Fruit fly (Drosophila melanogaster) whole organism: ENCODE results near the gene bsf.
A peak's percentile ranks its signal among the peaks of the same experiment; 100 is the strongest.

Source experiments
- CG8478 ChIP-seq: fragments of >200 bp; optimal IDR thresholded peaks from 2 replicates; lab custom pipeline; 2018; ENCODE audit warnings: inconsistent platforms
- pan ChIP-seq: fragments of >200 bp; optimal IDR thresholded peaks from 2 replicates; lab custom pipeline; 2017
- psq ChIP-seq: fragments of >200 bp; optimal IDR thresholded peaks from 2 replicates; lab custom pipeline; 2017

dm6 chr2L:18478509-18479176 is 24.3 kb upstream of the bsf start:
- TF ChIP-seq psq (lab: Kevin White, UChicago) (no peak), pan (lab: Kevin White, UChicago) (peak; percentile 66), CG8478 (lab: Kevin White, UChicago) (no peak)
